Fruit fly (Drosophila melanogaster) whole organism, embryonic: ENCODE results near the gene Prp3.

ENCODE experiments used
- Atf-2 ChIP-seq: fragments of 200-800 bp; sonication (Bioruptor generic); optimal IDR thresholded peaks from 2 replicates; lab custom pipeline; 2016; ENCODE audit warnings: missing biosample characterization, missing genetic modification characterization
- BtbVII ChIP-seq: fragments of 200-800 bp; sonication (Bioruptor generic); optimal IDR thresholded peaks from 3 replicates; lab custom pipeline; 2017; ENCODE audit warnings: missing biosample characterization, mild to moderate bottlenecking, missing genetic modification characterization
- CG11247 ChIP-seq: fragments of 200-800 bp; sonication (Bioruptor generic); IDR thresholded peaks from 2 replicates; pipeline ENCODE4 v1.3.6; 2022; ENCODE audit warnings: missing biosample characterization, missing genetic modification characterization
- CG11398 ChIP-seq: fragments of 200-800 bp; sonication (Bioruptor generic); optimal IDR thresholded peaks from 2 replicates; lab custom pipeline; 2016; ENCODE audit warnings: missing biosample characterization, missing genetic modification characterization
- CG15073 ChIP-seq: fragments of 200-800 bp; sonication (Bioruptor generic); optimal IDR thresholded peaks from 2 replicates; lab custom pipeline; 2016; ENCODE audit warnings: missing biosample characterization, missing genetic modification characterization
- CG15479 ChIP-seq: fragments of 200-800 bp; sonication (Bioruptor generic); optimal IDR thresholded peaks from 3 replicates; lab custom pipeline; 2019; ENCODE audit warnings: missing biosample characterization, mild to moderate bottlenecking, missing genetic modification characterization, moderate library complexity
- CG17385 ChIP-seq: fragments of 200-800 bp; sonication (Bioruptor generic); optimal IDR thresholded peaks from 3 replicates; lab custom pipeline; 2018; ENCODE audit warnings: missing biosample characterization, mild to moderate bottlenecking, missing genetic modification characterization
- CG18011 ChIP-seq: fragments of 200-800 bp; sonication (Bioruptor generic); optimal IDR thresholded peaks from 2 replicates; lab custom pipeline; 2017; ENCODE audit warnings: missing biosample characterization, missing genetic modification characterization, mild to moderate bottlenecking, moderate library complexity, missing genotype
- CG18476 ChIP-seq: fragments of 200-800 bp; sonication (Bioruptor generic); optimal IDR thresholded peaks from 2 replicates; lab custom pipeline; 2016; ENCODE audit warnings: missing biosample characterization, mild to moderate bottlenecking, missing genetic modification characterization
- CG18619 ChIP-seq: fragments of 200-800 bp; sonication (Bioruptor generic); optimal IDR thresholded peaks from 3 replicates; lab custom pipeline; 2017; ENCODE audit warnings: missing biosample characterization, mild to moderate bottlenecking, missing genetic modification characterization
- CG33557 ChIP-seq: fragments of 200-800 bp; sonication (Bioruptor generic); optimal IDR thresholded peaks from 2 replicates; lab custom pipeline; 2019; ENCODE audit warnings: missing biosample characterization, mild to moderate bottlenecking, missing genetic modification characterization, moderate library complexity
- CG34422 ChIP-seq: fragments of 200-800 bp; sonication (Bioruptor generic); IDR thresholded peaks from 3 replicates; pipeline ENCODE4 v1.3.6; 2022; ENCODE audit warnings: missing biosample characterization, missing genetic modification characterization
- CG4617 ChIP-seq: fragments of 200-800 bp; sonication (Bioruptor generic); optimal IDR thresholded peaks from 3 replicates; lab custom pipeline; 2016; ENCODE audit warnings: missing biosample characterization, missing genetic modification characterization, borderline replicate concordance
- CG4707 ChIP-seq: fragments of 200-800 bp; sonication (Bioruptor generic); optimal IDR thresholded peaks from 2 replicates; lab custom pipeline; 2018; ENCODE audit warnings: missing biosample characterization, mild to moderate bottlenecking, missing genetic modification characterization, moderate library complexity
- CG5245 ChIP-seq: fragments of 200-800 bp; sonication (Bioruptor generic); optimal IDR thresholded peaks from 3 replicates; lab custom pipeline; 2016; ENCODE audit warnings: missing biosample characterization, missing genetic modification characterization
- CG6791 ChIP-seq: fragments of 200-800 bp; sonication (Bioruptor generic); IDR thresholded peaks from 3 replicates; pipeline ENCODE4 v1.3.6; 2022; ENCODE audit warnings: missing biosample characterization, missing genetic modification characterization; ENCODE audit not compliant: partially characterized antibody
- CG9797 ChIP-seq: fragments of 200-800 bp; sonication (Bioruptor generic); optimal IDR thresholded peaks from 3 replicates; lab custom pipeline; 2018; ENCODE audit warnings: missing biosample characterization, mild to moderate bottlenecking, missing genetic modification characterization
- CG9932 ChIP-seq: fragments of 200-800 bp; sonication (Bioruptor generic); IDR thresholded peaks from 2 replicates; pipeline ENCODE4 v1.3.6; 2022; ENCODE audit warnings: missing biosample characterization, missing genetic modification characterization
- Dek ChIP-seq: fragments of 200-800 bp; sonication (Bioruptor generic); optimal IDR thresholded peaks from 3 replicates; lab custom pipeline; 2019; ENCODE audit warnings: missing biosample characterization, mild to moderate bottlenecking, missing genetic modification characterization, moderate library complexity
- Dll ChIP-seq: fragments of 200-800 bp; sonication (Bioruptor generic); IDR thresholded peaks from 4 replicates; pipeline ENCODE4 v1.3.6; 2022; ENCODE audit warnings: missing biosample characterization, missing genetic modification characterization; ENCODE audit not compliant: partially characterized antibody
- Lhr ChIP-seq: fragments of 200-800 bp; sonication (Bioruptor generic); optimal IDR thresholded peaks from 3 replicates; lab custom pipeline; 2017; ENCODE audit warnings: mild to moderate bottlenecking, missing biosample characterization, missing genetic modification reagents, missing genetic modification characterization
- Myb ChIP-seq: fragments of 200-800 bp; sonication (Bioruptor generic); optimal IDR thresholded peaks from 2 replicates; lab custom pipeline; 2016; ENCODE audit warnings: missing biosample characterization, missing genetic modification characterization
- NC2α ChIP-seq: fragments of 200-800 bp; sonication (Bioruptor generic); optimal IDR thresholded peaks from 2 replicates; lab custom pipeline; 2016; ENCODE audit warnings: missing biosample characterization, missing genetic modification characterization
- Nf-YA ChIP-seq: fragments of 200-800 bp; sonication (Bioruptor generic); IDR thresholded peaks from 2 replicates; pipeline ENCODE4 v1.3.6; 2022; ENCODE audit warnings: missing biosample characterization, missing genetic modification characterization
- Ravus ChIP-seq: fragments of 200-800 bp; sonication (Bioruptor generic); IDR thresholded peaks from 2 replicates; pipeline ENCODE4 v1.3.6; 2022; ENCODE audit warnings: missing biosample characterization, missing genetic modification characterization
- Xbp1 ChIP-seq: fragments of 200-800 bp; sonication (Bioruptor generic); optimal IDR thresholded peaks from 3 replicates; lab custom pipeline; 2016; ENCODE audit warnings: missing biosample characterization, mild to moderate bottlenecking, missing genetic modification characterization
- abd-A ChIP-seq: fragments of 200-800 bp; sonication (Bioruptor generic); optimal IDR thresholded peaks from 3 replicates; lab custom pipeline; 2019; ENCODE audit warnings: missing biosample characterization, mild to moderate bottlenecking, missing genetic modification characterization, moderate library complexity
- al ChIP-seq: fragments of 200-800 bp; sonication (Bioruptor generic); IDR thresholded peaks from 2 replicates; pipeline ENCODE4 v1.3.6; 2022; ENCODE audit warnings: missing biosample characterization, missing genetic modification characterization
- bowl ChIP-seq: fragments of 200-800 bp; sonication (Bioruptor generic); IDR thresholded peaks from 2 replicates; pipeline ENCODE4 v1.3.6; 2022; ENCODE audit warnings: missing biosample characterization, missing genetic modification characterization
- cad ChIP-seq: fragments of >200 bp; optimal IDR thresholded peaks from 2 replicates; lab custom pipeline; 2017; ENCODE audit warnings: missing biosample characterization, missing genetic modification characterization
- dimm ChIP-seq: fragments of 200-800 bp; sonication (Bioruptor generic); IDR thresholded peaks from 2 replicates; pipeline ENCODE4 v1.3.6; 2022; ENCODE audit warnings: missing biosample characterization, missing genetic modification characterization
- dpn ChIP-seq, 2 experiments: fragments of 200-800 bp; sonication (Bioruptor generic); optimal IDR thresholded peaks; 3 replicates each; lab custom pipeline; 2016; ENCODE audit warnings: missing biosample characterization in 2 of 2, missing genetic modification characterization in 2 of 2
- emc ChIP-seq: fragments of 200-800 bp; sonication (Bioruptor generic); optimal IDR thresholded peaks from 2 replicates; lab custom pipeline; 2016; ENCODE audit warnings: missing biosample characterization, missing genetic modification characterization
- insv ChIP-seq, 2 experiments: fragments of 200-800 bp; sonication (Bioruptor generic); optimal IDR thresholded peaks; 3 replicates each; lab custom pipeline; 2016 to 2018; ENCODE audit warnings: missing biosample characterization in 2 of 2, missing genetic modification characterization in 2 of 2
- lov ChIP-seq, 2 experiments: fragments of 200-800 bp in 1 of 2; fragments of >200 bp in 1 of 2; sonication (Bioruptor generic) in 1 of 2; IDR thresholded peaks in 1 of 2; optimal IDR thresholded peaks in 1 of 2; 2 replicates in 1 of 2; 3 replicates in 1 of 2; pipeline versions ENCODE4 v1.3.6 to Lab custom; 2017 to 2022; ENCODE audit warnings: missing biosample characterization in 1 of 2, missing genetic modification characterization in 1 of 2
- mirr ChIP-seq: fragments of 200-800 bp; sonication (Bioruptor generic); optimal IDR thresholded peaks from 3 replicates; lab custom pipeline; 2018; ENCODE audit warnings: missing biosample characterization, mild to moderate bottlenecking, missing genetic modification characterization
- pho ChIP-seq: fragments of 200-800 bp; sonication (Bioruptor generic); optimal IDR thresholded peaks from 2 replicates; lab custom pipeline; 2016; ENCODE audit warnings: missing biosample characterization, missing genetic modification characterization
- pnt ChIP-seq: fragments of 200-800 bp; sonication (Bioruptor generic); optimal IDR thresholded peaks from 3 replicates; lab custom pipeline; 2016; ENCODE audit warnings: missing biosample characterization, missing genetic modification characterization
- rib ChIP-seq: fragments of 200-800 bp; sonication (Bioruptor generic); IDR thresholded peaks from 2 replicates; pipeline ENCODE4 v1.3.6; 2022; ENCODE audit warnings: missing biosample characterization, missing genetic modification characterization
- run ChIP-seq: fragments of 200-800 bp; sonication (Bioruptor generic); optimal IDR thresholded peaks from 3 replicates; lab custom pipeline; 2018; ENCODE audit warnings: missing biosample characterization, mild to moderate bottlenecking, missing genetic modification characterization
- sc ChIP-seq, 3 experiments: fragments of >200 bp in 2 of 3; fragments of 200-800 bp in 1 of 3; sonication (Bioruptor generic) in 1 of 3; optimal IDR thresholded peaks; 2 replicates in 2 of 3; 3 replicates in 1 of 3; lab custom pipeline; 2017; ENCODE audit warnings: mild to moderate bottlenecking in 1 of 3, missing biosample characterization in 1 of 3, missing genetic modification characterization in 1 of 3, missing genetic modification reagents in 1 of 3
- so ChIP-seq: fragments of 200-800 bp; sonication (Bioruptor generic); IDR thresholded peaks from 3 replicates; pipeline ENCODE4 v1.3.6; 2022; ENCODE audit warnings: missing biosample characterization, missing genetic modification characterization
- tap ChIP-seq: fragments of 200-800 bp; optimal IDR thresholded peaks from 3 replicates; lab custom pipeline; 2019; ENCODE audit warnings: missing biosample characterization, mild to moderate bottlenecking, missing genetic modification characterization, moderate library complexity
- tgo ChIP-seq: fragments of 200-800 bp; sonication (Bioruptor generic); IDR thresholded peaks from 3 replicates; pipeline ENCODE4 v1.3.6; 2022; ENCODE audit warnings: missing biosample characterization, missing genetic modification characterization
- twi ChIP-seq: fragments of 200-800 bp; optimal IDR thresholded peaks from 2 replicates; lab custom pipeline; 2019; ENCODE audit warnings: missing biosample characterization, mild to moderate bottlenecking, missing genetic modification characterization, moderate library complexity
- wdn ChIP-seq: fragments of 200-800 bp; sonication (Bioruptor generic); IDR thresholded peaks from 2 replicates; pipeline ENCODE4 v1.3.6; 2022; ENCODE audit warnings: missing biosample characterization, missing genetic modification characterization
- z ChIP-seq: fragments of 200-800 bp; sonication (Bioruptor generic); IDR thresholded peaks from 3 replicates; pipeline ENCODE4 v1.3.6; 2022; ENCODE audit warnings: missing biosample characterization, missing genetic modification characterization
- zf30C ChIP-seq: fragments of 200-800 bp; sonication (Bioruptor generic); optimal IDR thresholded peaks from 3 replicates; lab custom pipeline; 2018; ENCODE audit warnings: missing biosample characterization, mild to moderate bottlenecking, missing genetic modification characterization

Prp3 gene

dm6 chr3L:19902560-19903399 lies 7.3 kb upstream of the Prp3 start:
- no peak for TF ChIP-seq Dll (GFP tag; lab: Robert Waterston, UW)
- peak; percentile 96 for TF ChIP-seq Xbp1 (GFP tag; lab: Kevin White, UChicago)
- TF ChIP-seq wdn (GFP tag; lab: Robert Waterston, UW): peak; percentile 94
- peak; percentile 45 for TF ChIP-seq CG33557
- TF ChIP-seq twi (tag; lab: Kevin White, UChicago): peak; percentile 79
- TF ChIP-seq bowl (GFP tag; lab: Robert Waterston, UW): peak; percentile 86
- peak; percentile 87 for TF ChIP-seq pnt
- peak; percentile 90 for TF ChIP-seq CG11247 (GFP tag; lab: Robert Waterston, UW)
- TF ChIP-seq Atf-2 (GFP tag; lab: Kevin White, UChicago): peak; percentile 92
- no peak for TF ChIP-seq zf30C (GFP tag; lab: Kevin White, UChicago)
- TF ChIP-seq z (GFP tag; lab: Robert Waterston, UW): 0 out of 3 replicates have a peak, but pooled peaks have one; percentile 18
- peak; percentile 95 for TF ChIP-seq CG11398 (GFP tag; lab: Kevin White, UChicago)
- TF ChIP-seq tap (tag; lab: Kevin White, UChicago): peak; percentile 79
- TF ChIP-seq dimm (GFP tag; lab: Robert Waterston, UW): no peak; the same call in 1 of the 2 replicates
- TF ChIP-seq cad (GFP tag; lab: Kevin White, UChicago): no peak
- peak; percentile 70 for TF ChIP-seq CG15073
- peak; percentile 87 for TF ChIP-seq run (tag; lab: Kevin White, UChicago)
- TF ChIP-seq CG4707 (GFP tag; lab: Kevin White, UChicago): peak; percentile 86
- TF ChIP-seq Lhr: peak; percentile 61
- TF ChIP-seq Nf-YA (GFP tag; lab: Robert Waterston, UW): peak; percentile 67
- TF ChIP-seq CG18476 (GFP tag; lab: Kevin White, UChicago): peak; percentile 78
- TF ChIP-seq CG9932 (GFP tag; lab: Robert Waterston, UW): peak; percentile 97
- peak; percentile 95 for TF ChIP-seq Dek (tag; lab: Kevin White, UChicago)
- TF ChIP-seq mirr (GFP tag; lab: Kevin White, UChicago): peak; percentile 76
- TF ChIP-seq NC2α (GFP tag; lab: Kevin White, UChicago): peak; percentile 90
- peak; percentile 88 for TF ChIP-seq Myb (GFP tag; lab: Kevin White, UChicago)
- peak; percentile 17 to 36 for TF ChIP-seq insv (GFP tag; optimal IDR thresholded peaks at IDR 0.05; lab: Kevin White, UChicago)
- peak; percentile 92 for TF ChIP-seq emc
- peak; percentile 78 for TF ChIP-seq abd-A (tag; lab: Kevin White, UChicago)
- peak; percentile 87 for TF ChIP-seq al
- peak; percentile 84 for TF ChIP-seq CG34422 (GFP tag; lab: Robert Waterston, UW)
- TF ChIP-seq so (GFP tag; lab: Robert Waterston, UW): peak; percentile 96
- peak; percentile 75 for TF ChIP-seq CG4617
- TF ChIP-seq dpn (GFP tag; optimal IDR thresholded peaks at IDR 0.05; lab: Kevin White, UChicago): peak; percentile 90 to 97
- no peak for TF ChIP-seq lov (optimal IDR thresholded peaks at IDR 0.05; lab: Kevin White, UChicago)
- peak; percentile 90 for TF ChIP-seq lov (GFP tag; IDR thresholded peaks at IDR 0.05; lab: Robert Waterston, UW)
- TF ChIP-seq rib (GFP tag; lab: Robert Waterston, UW): peak; percentile 91
- TF ChIP-seq CG18011 (GFP tag; lab: Kevin White, UChicago): peak; percentile 78
- TF ChIP-seq CG9797 (GFP tag; lab: Kevin White, UChicago): peak; percentile 15
- peak; percentile 79 for TF ChIP-seq Ravus (GFP tag; lab: Robert Waterston, UW)
- peak; percentile 95 for TF ChIP-seq CG18619
- peak; percentile 93 for TF ChIP-seq CG5245 (GFP tag; lab: Kevin White, UChicago)
- peak; percentile 96 for TF ChIP-seq pho (GFP tag; lab: Kevin White, UChicago)
- peak; percentile 85 for TF ChIP-seq BtbVII (GFP tag; lab: Kevin White, UChicago)
- peak; percentile 94 for TF ChIP-seq tgo (GFP tag; lab: Robert Waterston, UW)
- TF ChIP-seq CG17385: peak; percentile 93
- TF ChIP-seq CG6791 (GFP tag; lab: Robert Waterston, UW): no peak
- no peak for TF ChIP-seq sc (optimal IDR thresholded peaks at IDR 0.05; lab: Kevin White, UChicago)
- TF ChIP-seq sc (GFP tag; optimal IDR thresholded peaks at IDR 0.05; lab: Kevin White, UChicago): peak; percentile 86
- TF ChIP-seq CG15479: no peak
